Fruit fly (Drosophila melanogaster): ENCODE measurements around the gene pdm2.

The pdm2 gene

dm6 chr2L:12669614-12670013 lies 12.6 kb downstream of the pdm2 start, which contains the start of gene Nepl7:
TSS of gene Nepl7 (minus strand) at chr2L:12669714.
- no peak for TF ChIP-seq noc (tag; optimal IDR thresholded peaks at IDR 0.05)

- TF ChIP-seq noc (tag; optimal IDR thresholded peaks at IDR 0.05) = no peak
Measured at dm6 chr2L:12672296-12672695, 15.3 kb downstream of the pdm2 start.

- TF ChIP-seq noc (tag; optimal IDR thresholded peaks at IDR 0.05) = no peak
Measured at dm6 chr2L:12674365-12674764, 17.4 kb downstream of the pdm2 start.

dm6 chr2L:12678286-12678685 lies 21.3 kb downstream of the pdm2 start:
- TF ChIP-seq noc (tag; optimal IDR thresholded peaks at IDR 0.05) = no peak

dm6 chr2L:12679310-12679709 lies 22.3 kb downstream of the pdm2 start:
- no peak for TF ChIP-seq noc (tag; optimal IDR thresholded peaks at IDR 0.05)

- no peak for TF ChIP-seq noc (tag; optimal IDR thresholded peaks at IDR 0.05)
Measured at dm6 chr2L:12681603-12682368, 24.8 kb downstream of the pdm2 start.

dm6 chr2L:12686811-12687210 lies 29.8 kb downstream of the pdm2 start:
- TF ChIP-seq noc (tag; optimal IDR thresholded peaks at IDR 0.05) = no peak

- TF ChIP-seq noc (tag; optimal IDR thresholded peaks at IDR 0.05) = no peak
Measured at dm6 chr2L:12689281-12689765, 32.4 kb downstream of the pdm2 start.

- TF ChIP-seq noc (tag; optimal IDR thresholded peaks at IDR 0.05) = no peak
Measured at dm6 chr2L:12692343-12693079, 35.5 kb downstream of the pdm2 start, which contains the start of the genes CCT4 and CG6153. TSS of gene CCT4 (minus strand) at chr2L:12692934. TSS of gene CG6153 (plus strand) at chr2L:12692993.

- no peak for TF ChIP-seq noc (tag; optimal IDR thresholded peaks at IDR 0.05)
Measured at dm6 chr2L:12694823-12695420, 38.0 kb downstream of the pdm2 start, which contains the start of the genes IFT43 and PICK1. TSS of gene IFT43 (minus strand) at chr2L:12694988. TSS of gene PICK1 (plus strand) at chr2L:12695033.

- TF ChIP-seq noc (tag; optimal IDR thresholded peaks at IDR 0.05) = no peak
Measured at dm6 chr2L:12697223-12697622, 40.3 kb downstream of the pdm2 start, which contains the start of gene CG5781. TSS of gene CG5781 (minus strand) at chr2L:12697323.

- peak; percentile 37 for TF ChIP-seq noc (tag; optimal IDR thresholded peaks at IDR 0.05)
Measured at dm6 chr2L:12700381-12700963, 43.5 kb downstream of the pdm2 start, which contains the start of gene CG17036. TSS of gene CG17036 (minus strand) at chr2L:12700746.

dm6 chr2L:12701498-12701897 lies 44.5 kb downstream of the pdm2 start:
- TF ChIP-seq noc (tag; optimal IDR thresholded peaks at IDR 0.05) = peak; percentile 6

- TF ChIP-seq noc (tag; optimal IDR thresholded peaks at IDR 0.05) = peak; percentile 79
Measured at dm6 chr2L:12704418-12704920, 47.5 kb downstream of the pdm2 start, which contains the start of the genes CG5776 and spict. TSS of gene CG5776 (minus strand) at chr2L:12704451. TSS of gene spict (plus strand) at chr2L:12704725.

dm6 chr2L:12705376-12705775 lies 48.4 kb downstream of the pdm2 start:
- peak; percentile 24 for TF ChIP-seq noc (tag; optimal IDR thresholded peaks at IDR 0.05)

Data from whole organism, larva.